Worm (Caenorhabditis elegans): ENCODE results near the gene sdz-26.

The sdz-26 gene

ce11 chrII:14399595-14399994, 18.0 kb downstream of the sdz-26 start (continued):
- peak; percentile 28 for TF ChIP-seq hpl-2 (GFP tag; optimal IDR thresholded peaks at IDR 0.05)
- TF ChIP-seq nhr-20 (tag; optimal IDR thresholded peaks at IDR 0.05): peak; percentile 91
- peak; percentile 64 for TF ChIP-seq ztf-4 (tag; optimal IDR thresholded peaks at IDR 0.05)
- TF ChIP-seq isw-1 (GFP tag; IDR thresholded peaks at IDR 0.05): peak; percentile 74
- peak; percentile 23 to 98 for TF ChIP-seq mdl-1 (tag; optimal IDR thresholded peaks at IDR 0.05)
- TF ChIP-seq fkh-4 (tag; optimal IDR thresholded peaks at IDR 0.05; ENCODE audit: borderline replicate concordance): no peak
- TF ChIP-seq tlp-1 (tag; optimal IDR thresholded peaks at IDR 0.05): no peak
- peak; percentile 68 for TF ChIP-seq F16B12.6 (tag; optimal IDR thresholded peaks at IDR 0.05)
- peak; percentile 94 for TF ChIP-seq C16A3.4 (tag; optimal IDR thresholded peaks at IDR 0.05)
- peak; percentile 89 to 91 for TF ChIP-seq lin-35 (GFP tag; optimal IDR thresholded peaks at IDR 0.05)
- peak; percentile 39 for TF ChIP-seq aly-2 (tag; optimal IDR thresholded peaks at IDR 0.05)
- TF ChIP-seq sox-4 (tag; optimal IDR thresholded peaks at IDR 0.05): peak; percentile 37
- peak; percentile 34 for TF ChIP-seq ama-1 (optimal IDR thresholded peaks at IDR 0.05)
- TF ChIP-seq nhr-47 (tag; optimal IDR thresholded peaks at IDR 0.05): peak; percentile 89
- peak; percentile 87 to 90 for TF ChIP-seq efl-1 (optimal IDR thresholded peaks at IDR 0.05)
- TF ChIP-seq efl-1 (GFP tag; optimal IDR thresholded peaks at IDR 0.05 in 1 of 2): peak; percentile 84 to 98
- no peak for TF ChIP-seq zag-1 (tag; optimal IDR thresholded peaks at IDR 0.05)
- peak; percentile 93 for TF ChIP-seq skn-1 (tag; optimal IDR thresholded peaks at IDR 0.05)
- TF ChIP-seq tbx-2 (tag; optimal IDR thresholded peaks at IDR 0.05): peak; percentile 86
- TF ChIP-seq hlh-4 (tag; optimal IDR thresholded peaks at IDR 0.05): no peak
- TF ChIP-seq unc-130 (tag; optimal IDR thresholded peaks at IDR 0.05): peak; percentile 99

- TF ChIP-seq nhr-237 (tag; optimal IDR thresholded peaks at IDR 0.05) (no peak), fkh-8 (tag; optimal IDR thresholded peaks at IDR 0.05) (no peak), lir-3 (tag; optimal IDR thresholded peaks at IDR 0.05; ENCODE audit: poor library complexity) (no peak), lin-15B (tag; optimal IDR thresholded peaks at IDR 0.05) (no peak), nhr-85 (tag) (no peak), unc-130 (tag; optimal IDR thresholded peaks at IDR 0.05) (no peak), nhr-77 (tag; optimal IDR thresholded peaks at IDR 0.05) (no peak), egl-13 (tag; optimal IDR thresholded peaks at IDR 0.05) (no peak), hlh-17 (GFP tag; optimal IDR thresholded peaks at IDR 0.05; ENCODE audit: borderline replicate concordance) (no peak), unc-62 (GFP tag; optimal IDR thresholded peaks at IDR 0.05) (no peak), alr-1 (tag; optimal IDR thresholded peaks at IDR 0.05; ENCODE audit: borderline replicate concordance) (no peak), egl-27 (tag; optimal IDR thresholded peaks at IDR 0.05) (no peak), nhr-11 (tag; optimal IDR thresholded peaks at IDR 0.05) (no peak), zag-1 (tag; optimal IDR thresholded peaks at IDR 0.05) (no peak)
Observed at ce11 chrII:14401098-14401497, 19.5 kb downstream of the sdz-26 start.

DNA sequence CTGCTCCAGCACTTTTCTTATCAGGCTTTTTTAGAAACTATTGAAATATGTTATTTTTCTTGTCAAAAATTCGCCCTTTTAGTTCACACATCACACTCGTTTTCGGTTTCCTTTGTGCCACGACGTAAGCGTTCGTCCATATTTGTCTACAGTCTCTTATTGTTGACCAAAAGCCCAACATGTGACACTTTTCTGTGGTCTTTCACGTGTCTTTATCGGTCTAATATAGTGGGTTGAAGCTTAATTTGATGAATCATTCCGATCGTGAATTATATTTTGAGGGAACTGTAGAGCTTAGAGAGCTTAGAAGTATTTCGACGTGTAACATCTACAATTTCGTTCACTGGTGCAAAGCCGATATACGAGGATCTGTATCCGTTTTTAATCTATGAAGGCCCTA, 22.7 kb downstream of the sdz-26 start:
- TF ChIP-seq sox-4 (tag; optimal IDR thresholded peaks at IDR 0.05) (no peak), pax-3 (tag; optimal IDR thresholded peaks at IDR 0.05) (no peak), efl-1 (optimal IDR thresholded peaks at IDR 0.05) (no peak), efl-1 (GFP tag; optimal IDR thresholded peaks at IDR 0.05 in 1 of 2) (peak in 1 of 2 experiments; percentile 76), elt-2 (tag; optimal IDR thresholded peaks at IDR 0.05) (peak; percentile 10), ztf-11 (tag; optimal IDR thresholded peaks at IDR 0.05) (no peak), egl-27 (tag; optimal IDR thresholded peaks at IDR 0.05) (no peak), blmp-1 (tag; optimal IDR thresholded peaks at IDR 0.05) (peak; percentile 4), lin-35 (GFP tag; optimal IDR thresholded peaks at IDR 0.05) (peak in 1 of 2 experiments; percentile 32), Y116A8C.19 (tag; optimal IDR thresholded peaks at IDR 0.05; ENCODE audit: borderline replicate concordance) (no peak), tbx-2 (tag; optimal IDR thresholded peaks at IDR 0.05) (no peak), unc-130 (tag; optimal IDR thresholded peaks at IDR 0.05) (no peak)

Data from whole organism, L1 larva.